Worm (Caenorhabditis elegans) whole organism, L2 larva: ENCODE data around the gene F09E10.7.

Experiments
- F13H6.1 ChIP-seq: sonication (generic microtip); optimal IDR thresholded peaks from 2 replicates; lab custom pipeline; 2016; ENCODE audit warnings: missing genetic modification characterization, missing compliant biosample characterization
- elt-3 ChIP-seq: sonication (generic microtip); optimal IDR thresholded peaks from 2 replicates; lab custom pipeline; 2017; ENCODE audit warnings: missing biosample characterization, missing genetic modification characterization
- nhr-10 ChIP-seq: sonication (generic microtip); optimal IDR thresholded peaks from 2 replicates; lab custom pipeline; 2017; ENCODE audit warnings: missing biosample characterization, missing genetic modification characterization
- nhr-11 ChIP-seq: fragments of 150-350 bp; optimal IDR thresholded peaks from 2 replicates; lab custom pipeline; 2014; ENCODE audit warnings: missing biosample characterization, missing genetic modification characterization
- nhr-237 ChIP-seq: fragments of 150-350 bp; optimal IDR thresholded peaks from 2 replicates; lab custom pipeline; 2014; ENCODE audit warnings: missing biosample characterization, missing genetic modification characterization
- nhr-25 ChIP-seq: fragments of 150-350 bp; sonication (generic microtip); optimal IDR thresholded peaks from 3 replicates; lab custom pipeline; 2014; ENCODE audit warnings: missing biosample characterization, missing genetic modification characterization
- nhr-6 ChIP-seq: fragments of 150-350 bp; optimal IDR thresholded peaks from 2 replicates; lab custom pipeline; 2014; ENCODE audit warnings: missing biosample characterization, missing genetic modification characterization
- skn-1 ChIP-seq: sonication (generic microtip); optimal IDR thresholded peaks from 2 replicates; lab custom pipeline; 2017; ENCODE audit warnings: missing biosample characterization, missing genetic modification characterization
- unc-55 ChIP-seq: fragments of 150-350 bp; sonication (generic microtip); optimal IDR thresholded peaks from 3 replicates; lab custom pipeline; 2014; ENCODE audit warnings: missing biosample characterization, missing genetic modification reagents, missing genetic modification characterization
- unc-62 ChIP-seq: fragments of 150-350 bp; optimal IDR thresholded peaks from 2 replicates; lab custom pipeline; 2014; ENCODE audit warnings: missing biosample characterization, missing genetic modification reagents, missing genetic modification characterization

DNA sequence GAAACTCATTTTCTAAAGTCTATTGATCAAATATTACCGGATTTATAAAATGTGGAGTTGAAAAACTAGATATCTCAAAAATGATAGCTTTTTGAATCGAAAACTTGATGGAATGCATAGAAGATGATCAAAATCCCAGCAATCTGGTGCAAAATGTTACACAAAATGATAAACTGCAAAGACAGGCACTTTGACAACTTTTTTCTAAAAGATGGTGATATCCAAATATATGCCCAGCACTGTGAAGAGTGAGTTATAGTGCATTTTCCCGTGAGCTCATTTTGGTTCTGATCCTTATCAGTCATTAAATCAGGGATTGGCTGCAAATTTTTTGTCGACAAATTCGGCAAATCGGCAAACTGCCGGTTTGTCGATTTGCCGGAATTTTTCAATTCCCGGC is 33.6 kb upstream of the F09E10.7 start, which contains the start of gene K06A9.3:
- no peak for TF ChIP-seq nhr-11 (tag; lab: Kevin White, UChicago)
- no peak for TF ChIP-seq nhr-10 (tag; lab: Kevin White, UChicago)
- TF ChIP-seq elt-3 = no peak
- TF ChIP-seq unc-62 = no peak
- no peak for TF ChIP-seq unc-55 (GFP tag; lab: Kevin White, UChicago)
- TF ChIP-seq nhr-25 (tag; lab: Kevin White, UChicago) = no peak
- TF ChIP-seq nhr-6 (tag; lab: Kevin White, UChicago) = no peak
- TF ChIP-seq F13H6.1 (tag; lab: Kevin White, UChicago) = no peak
- TF ChIP-seq nhr-237 (tag; lab: Kevin White, UChicago) = no peak
- TF ChIP-seq skn-1 (tag; lab: Kevin White, UChicago) = no peak
